Worm (Caenorhabditis elegans): Measurements from ENCODE around the gene K08H2.2.

K08H2.2 gene

ce11 chrX:13206011-13206410, 28.8 kb downstream of the K08H2.2 start:
- TF ChIP-seq snpc-3.4 (tag; optimal IDR thresholded peaks at IDR 0.05) (no peak), ama-1 (optimal IDR thresholded peaks at IDR 0.05) (no peak), ama-1 (GFP tag; optimal IDR thresholded peaks at IDR 0.05) (no peak), ztf-26 (tag; optimal IDR thresholded peaks at IDR 0.05) (no peak), repo-1 (tag; optimal IDR thresholded peaks at IDR 0.05) (no peak), tbp1 (GFP tag; optimal IDR thresholded peaks at IDR 0.05) (no peak), F22D6.2 (tag; optimal IDR thresholded peaks at IDR 0.05) (no peak), dpff-1 (tag; optimal IDR thresholded peaks at IDR 0.05) (no peak), egl-44 (GFP tag; IDR thresholded peaks at IDR 0.05) (no peak), K11D2.4 (GFP tag; IDR thresholded peaks at IDR 0.05) (no peak), lsl-1 (GFP tag; optimal IDR thresholded peaks at IDR 0.05) (no peak), zim-3 (tag; optimal IDR thresholded peaks at IDR 0.05) (no peak), F37B4.10 (GFP tag; IDR thresholded peaks at IDR 0.05) (no peak), Y56A3A.18 (GFP tag; IDR thresholded peaks at IDR 0.05) (no peak), nfya-2 (GFP tag; IDR thresholded peaks at IDR 0.05) (no peak), gei-17 (GFP tag; optimal IDR thresholded peaks at IDR 0.05) (no peak), chd-7 (tag; optimal IDR thresholded peaks at IDR 0.05) (no peak), F57A8.1 (GFP tag; optimal IDR thresholded peaks at IDR 0.05) (no peak), C06A6.2 (GFP tag; conservative IDR thresholded peaks at IDR 0.05) (no peak)

- TF ChIP-seq egrh-3 (GFP tag; IDR thresholded peaks at IDR 0.05): peak; percentile 48; the same call in 1 of the 2 replicates
- TF ChIP-seq somi-1 (GFP tag; optimal IDR thresholded peaks at IDR 0.05): no peak
- no peak for TF ChIP-seq pha-4 (tag; optimal IDR thresholded peaks at IDR 0.05)
- no peak for TF ChIP-seq madf-6 (GFP tag; IDR thresholded peaks at IDR 0.05)
- no peak for TF ChIP-seq him-1 (tag; optimal IDR thresholded peaks at IDR 0.05)
- no peak for TF ChIP-seq F39B2.1 (GFP tag; IDR thresholded peaks at IDR 0.05)
- TF ChIP-seq D2030.7 (GFP tag; IDR thresholded peaks at IDR 0.05): no peak
- TF ChIP-seq zfh-2 (GFP tag; conservative IDR thresholded peaks at IDR 0.05): peak; percentile 89
These were observed 32.5 kb downstream of the K08H2.2 start for ce11 chrX:13202312-13202711.

ce11 chrX:13201401-13201800, 33.4 kb downstream of the K08H2.2 start, which contains the start of gene unc-9:
unc-9 (plus strand) TSS chrX:13201770.
- no peak for TF ChIP-seq hmg-1.2 (GFP tag; IDR thresholded peaks at IDR 0.05)
- TF ChIP-seq die-1 (tag; optimal IDR thresholded peaks at IDR 0.05): no peak
- TF ChIP-seq madf-3 (GFP tag; IDR thresholded peaks at IDR 0.05): no peak
- TF ChIP-seq let-607 (tag; optimal IDR thresholded peaks at IDR 0.05): no peak
- TF ChIP-seq mxl-1 (tag; optimal IDR thresholded peaks at IDR 0.05): no peak
- TF ChIP-seq xnd-1 (tag; optimal IDR thresholded peaks at IDR 0.05): no peak
- no peak for TF ChIP-seq ets-4 (GFP tag; optimal IDR thresholded peaks at IDR 0.05)
- TF ChIP-seq rcor-1 (GFP tag; IDR thresholded peaks at IDR 0.05): no peak
- no peak for TF ChIP-seq F55B11.4 (tag; optimal IDR thresholded peaks at IDR 0.05; ENCODE audit: borderline replicate concordance, insufficient read depth)
- no peak for TF ChIP-seq ztf-25 (GFP tag; IDR thresholded peaks at IDR 0.05)
- no peak for TF ChIP-seq cebp-2 (GFP tag; IDR thresholded peaks at IDR 0.05)
- TF ChIP-seq tbp1 (GFP tag; optimal IDR thresholded peaks at IDR 0.05): no peak
- no peak for TF ChIP-seq aptf-3 (GFP tag; IDR thresholded peaks at IDR 0.05)
- no peak for TF ChIP-seq mcd-1 (GFP tag; IDR thresholded peaks at IDR 0.05)
- TF ChIP-seq efl-1 (GFP tag; optimal IDR thresholded peaks at IDR 0.05): no peak
- TF ChIP-seq ztf-6 (GFP tag; IDR thresholded peaks at IDR 0.05): no peak
- no peak for TF ChIP-seq hrde-1 (tag; optimal IDR thresholded peaks at IDR 0.05; ENCODE audit: borderline replicate concordance)
- no peak for TF ChIP-seq athp-1 (tag; optimal IDR thresholded peaks at IDR 0.05)
- TF ChIP-seq egl-44 (GFP tag; IDR thresholded peaks at IDR 0.05): no peak

Data from whole organism, young adult.